Fruit fly (Drosophila melanogaster): ENCODE data around the gene CG5653.
A peak's percentile ranks its signal among the peaks of the same experiment; 100 is the strongest.

CG5653 gene

dm6 chr3L:8953962-8954647 is 12.1 kb downstream of the CG5653 start, which contains the start of the genes CG43783 and orb2 (continued):
- TF ChIP-seq yki (optimal IDR thresholded peaks at IDR 0.05), result no peak
- no peak for TF ChIP-seq emc (GFP tag; optimal IDR thresholded peaks at IDR 0.05)
- no peak for TF ChIP-seq CG6813 (GFP tag; optimal IDR thresholded peaks at IDR 0.05)
- no peak for TF ChIP-seq Fer1 (GFP tag; optimal IDR thresholded peaks at IDR 0.05)
- TF ChIP-seq Atf3 (GFP tag; optimal IDR thresholded peaks at IDR 0.05), result no peak
- no peak for TF ChIP-seq gce (GFP tag; IDR thresholded peaks at IDR 0.05)
- no peak for TF ChIP-seq CG11085 (GFP tag; IDR thresholded peaks at IDR 0.05)
- TF ChIP-seq vnd (GFP tag; IDR thresholded peaks at IDR 0.05; ENCODE audit: partially characterized antibody), result no peak
- no peak for TF ChIP-seq CG8944 (GFP tag; optimal IDR thresholded peaks at IDR 0.05)
- no peak for TF ChIP-seq CG13775 (GFP tag; optimal IDR thresholded peaks at IDR 0.05)
- TF ChIP-seq GATAe (GFP tag; conservative IDR thresholded peaks at IDR 0.05), result no peak
- TF ChIP-seq CG5245 (GFP tag; optimal IDR thresholded peaks at IDR 0.05), result no peak
- TF ChIP-seq CG7357 (GFP tag; IDR thresholded peaks at IDR 0.05), result no peak
- TF ChIP-seq CG13424 (tag; optimal IDR thresholded peaks at IDR 0.05), result no peak
- no peak for TF ChIP-seq CG17612 (GFP tag; IDR thresholded peaks at IDR 0.05)
- TF ChIP-seq Dll (GFP tag; IDR thresholded peaks at IDR 0.05; ENCODE audit: partially characterized antibody), result peak; percentile 62
- TF ChIP-seq CG1792 (GFP tag; optimal IDR thresholded peaks at IDR 0.05), result no peak
- no peak for TF ChIP-seq HmgZ (tag; optimal IDR thresholded peaks at IDR 0.05)
- no peak for TF ChIP-seq dysf (GFP tag; IDR thresholded peaks at IDR 0.05)
- TF ChIP-seq Blimp-1 (GFP tag; optimal IDR thresholded peaks at IDR 0.05), result no peak
- no peak for TF ChIP-seq ara (GFP tag; IDR thresholded peaks at IDR 0.05)
- no peak for TF ChIP-seq CG3838 (GFP tag; optimal IDR thresholded peaks at IDR 0.05)
- no peak for TF ChIP-seq Stat92E (GFP tag; optimal IDR thresholded peaks at IDR 0.05)
- TF ChIP-seq Sry-β (GFP tag; optimal IDR thresholded peaks at IDR 0.05), result peak; percentile 21
- TF ChIP-seq CG2116 (GFP tag; optimal IDR thresholded peaks at IDR 0.05), result peak; percentile 72
- peak; percentile 63; the same call in 1 of the 2 replicates for TF ChIP-seq bbx (GFP tag; IDR thresholded peaks at IDR 0.05; ENCODE audit: partially characterized antibody)
- TF ChIP-seq CG4360 (GFP tag; IDR thresholded peaks at IDR 0.05), result no peak
- no peak for TF ChIP-seq CG8924 (tag; optimal IDR thresholded peaks at IDR 0.05)
- TF ChIP-seq dati (GFP tag; IDR thresholded peaks at IDR 0.05), result no peak
- no peak for TF ChIP-seq CG18011 (GFP tag; optimal IDR thresholded peaks at IDR 0.05)
- TF ChIP-seq crp (GFP tag; optimal IDR thresholded peaks at IDR 0.05), result peak; percentile 26 to 89
- TF ChIP-seq eve (GFP tag; optimal IDR thresholded peaks at IDR 0.05), result no peak
- no peak for TF ChIP-seq sim (GFP tag; IDR thresholded peaks at IDR 0.05)
- no peak for TF ChIP-seq Chrac-16 (GFP tag; optimal IDR thresholded peaks at IDR 0.05)
- TF ChIP-seq sens (GFP tag), result peak; percentile 62
- no peak for TF ChIP-seq ssp (GFP tag; IDR thresholded peaks at IDR 0.05)
- TF ChIP-seq E2f2 (GFP tag; IDR thresholded peaks at IDR 0.05), result peak; percentile 89
- no peak for TF ChIP-seq Hr78 (GFP tag; optimal IDR thresholded peaks at IDR 0.05)
- no peak for TF ChIP-seq CG33213 (GFP tag; optimal IDR thresholded peaks at IDR 0.05)
- TF ChIP-seq croc (GFP tag; conservative IDR thresholded peaks at IDR 0.05), result no peak
- no peak for TF ChIP-seq NC2β (GFP tag; optimal IDR thresholded peaks at IDR 0.05)
- no peak for TF ChIP-seq YL-1 (GFP tag; optimal IDR thresholded peaks at IDR 0.05)
- TF ChIP-seq CG10959 (GFP tag; IDR thresholded peaks at IDR 0.05), result no peak
- no peak for TF ChIP-seq CG6689 (GFP tag; IDR thresholded peaks at IDR 0.05)
- no peak for TF ChIP-seq Usf (GFP tag; optimal IDR thresholded peaks at IDR 0.05)
- no peak for TF ChIP-seq cwo (GFP tag; optimal IDR thresholded peaks at IDR 0.05)
- TF ChIP-seq CG15514 (GFP tag; optimal IDR thresholded peaks at IDR 0.05), result no peak
- no peak for TF ChIP-seq CG17186 (GFP tag; optimal IDR thresholded peaks at IDR 0.05)
- no peak for TF ChIP-seq dimm (GFP tag; IDR thresholded peaks at IDR 0.05)
- TF ChIP-seq caup (GFP tag; optimal IDR thresholded peaks at IDR 0.05; ENCODE audit: severe bottlenecking), result no peak
